Fruit fly (Drosophila melanogaster): ENCODE data around the gene Cht11.
A peak's percentile ranks its signal among the peaks of the same experiment; 100 is the strongest.

Gene Cht11

DNA sequence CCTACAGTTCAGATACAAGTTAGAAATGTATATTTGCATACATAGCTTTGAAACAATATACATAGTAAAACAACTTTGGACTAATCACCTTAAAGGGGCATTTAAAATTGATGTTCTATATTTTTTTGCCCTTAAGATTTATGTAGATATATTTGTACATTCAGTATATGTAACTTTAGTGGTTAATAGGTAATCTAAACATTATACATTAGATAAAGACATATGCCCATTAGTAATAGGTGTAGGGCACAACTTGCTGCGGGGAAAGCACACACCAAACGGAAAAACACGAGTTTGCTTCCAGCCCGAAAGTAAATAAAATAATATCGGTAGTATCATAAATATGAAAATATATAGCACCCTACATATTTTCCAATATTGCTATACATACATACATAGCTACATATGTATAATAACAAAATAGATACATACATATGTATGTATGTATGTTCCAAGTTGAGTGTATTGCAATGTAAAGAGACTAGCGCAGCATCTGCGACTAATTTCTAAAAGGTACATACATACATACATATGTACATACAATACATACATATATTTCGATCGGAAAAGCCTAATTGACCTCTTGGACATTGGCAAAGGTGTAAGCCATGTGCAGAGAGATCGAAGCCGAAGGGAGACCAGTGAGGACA, 14.1 kb upstream of the Cht11 start, which contains the start of gene CG43736 (continued):
- peak; percentile 6 for TF ChIP-seq Dp (GFP tag; optimal IDR thresholded peaks at IDR 0.05)
- peak in 1 of 2 experiments; percentile 98 for TF ChIP-seq Hr78 (GFP tag; optimal IDR thresholded peaks at IDR 0.05)
- peak; percentile 80 for TF ChIP-seq CG32772 (GFP tag; IDR thresholded peaks at IDR 0.05)
- TF ChIP-seq CG17912 (GFP tag; optimal IDR thresholded peaks at IDR 0.05): peak; percentile 83
- no peak for TF ChIP-seq amos (GFP tag; IDR thresholded peaks at IDR 0.05; ENCODE audit: partially characterized antibody)
- TF ChIP-seq CG5180 (GFP tag; optimal IDR thresholded peaks at IDR 0.05): peak; percentile 82
- TF ChIP-seq CG14441 (GFP tag; IDR thresholded peaks at IDR 0.05): peak; percentile 85
- peak; percentile 69 for TF ChIP-seq cas (GFP tag; IDR thresholded peaks at IDR 0.05)
- TF ChIP-seq CG1529 (GFP tag; optimal IDR thresholded peaks at IDR 0.05): peak; percentile 96
- TF ChIP-seq CG17328 (GFP tag; IDR thresholded peaks at IDR 0.05): peak; percentile 76
- no peak for TF ChIP-seq pita (GFP tag; optimal IDR thresholded peaks at IDR 0.05)
- peak; percentile 78 for TF ChIP-seq wek (GFP tag; optimal IDR thresholded peaks at IDR 0.05)
- peak; percentile 91 for TF ChIP-seq twi (tag; optimal IDR thresholded peaks at IDR 0.05)
- peak; percentile 96 for TF ChIP-seq CG10209 (GFP tag; optimal IDR thresholded peaks at IDR 0.05)
- TF ChIP-seq CG15073 (GFP tag; optimal IDR thresholded peaks at IDR 0.05): peak; percentile 56
- peak; percentile 86 for TF ChIP-seq CG34422 (GFP tag; IDR thresholded peaks at IDR 0.05)
- TF ChIP-seq Awh (GFP tag; IDR thresholded peaks at IDR 0.05): peak; percentile 84; the same call in 1 of the 2 replicates
- TF ChIP-seq sisA (GFP tag; IDR thresholded peaks at IDR 0.05): peak; percentile 90
- peak; percentile 76 for TF ChIP-seq ac (GFP tag; optimal IDR thresholded peaks at IDR 0.05)
- TF ChIP-seq CG10267 (tag; optimal IDR thresholded peaks at IDR 0.05): peak; percentile 92
- TF ChIP-seq CG33557 (GFP tag; optimal IDR thresholded peaks at IDR 0.05): peak; percentile 93
- TF ChIP-seq Opbp (GFP tag; IDR thresholded peaks at IDR 0.05; ENCODE audit: partially characterized antibody): no peak
- TF ChIP-seq stc (GFP tag; IDR thresholded peaks at IDR 0.05): peak; percentile 87
- TF ChIP-seq CG9876 (GFP tag; optimal IDR thresholded peaks at IDR 0.05): peak; percentile 87
- peak; percentile 86 for TF ChIP-seq YL-1 (GFP tag; optimal IDR thresholded peaks at IDR 0.05)
- TF ChIP-seq sna (GFP tag; IDR thresholded peaks at IDR 0.05; ENCODE audit: partially characterized antibody): no peak
- TF ChIP-seq gro (GFP tag; optimal IDR thresholded peaks at IDR 0.05): peak; percentile 90
- TF ChIP-seq hth (optimal IDR thresholded peaks at IDR 0.05): no peak
- peak; percentile 87 for TF ChIP-seq slou (GFP tag; optimal IDR thresholded peaks at IDR 0.05)
- peak; percentile 61 for TF ChIP-seq CG11696 (GFP tag; IDR thresholded peaks at IDR 0.05)
- peak; percentile 93 for TF ChIP-seq ems (GFP tag; optimal IDR thresholded peaks at IDR 0.05)
- TF ChIP-seq CG7271 (tag; optimal IDR thresholded peaks at IDR 0.05): peak; percentile 65
- no peak for TF ChIP-seq pfk (GFP tag; optimal IDR thresholded peaks at IDR 0.05)
- TF ChIP-seq bab2 (GFP tag; optimal IDR thresholded peaks at IDR 0.05): peak; percentile 93
- peak; percentile 78 for TF ChIP-seq CG4617 (GFP tag; optimal IDR thresholded peaks at IDR 0.05; ENCODE audit: borderline replicate concordance)
- peak; percentile 70 for TF ChIP-seq dimm (GFP tag; IDR thresholded peaks at IDR 0.05)
- peak; percentile 87 for TF ChIP-seq eyg (GFP tag; optimal IDR thresholded peaks at IDR 0.05)
- TF ChIP-seq CG18764 (GFP tag; optimal IDR thresholded peaks at IDR 0.05): peak; percentile 89
- peak; percentile 60 for TF ChIP-seq sd (tag; optimal IDR thresholded peaks at IDR 0.05)
- peak; percentile 97 for TF ChIP-seq CG12104 (GFP tag; optimal IDR thresholded peaks at IDR 0.05)
- peak; percentile 91 for TF ChIP-seq Atf6 (GFP tag; IDR thresholded peaks at IDR 0.05)
- peak; percentile 67 for TF ChIP-seq Ravus (GFP tag; IDR thresholded peaks at IDR 0.05)
- peak; percentile 95 for TF ChIP-seq CG9727 (GFP tag; optimal IDR thresholded peaks at IDR 0.05)
- TF ChIP-seq CG11456 (GFP tag; IDR thresholded peaks at IDR 0.05): peak; percentile 85
- no peak for TF ChIP-seq hbn (GFP tag; IDR thresholded peaks at IDR 0.05; ENCODE audit: partially characterized antibody)
- peak; percentile 96 for TF ChIP-seq HHEX (GFP tag; optimal IDR thresholded peaks at IDR 0.05)
- TF ChIP-seq luna (GFP tag; optimal IDR thresholded peaks at IDR 0.05): peak; percentile 83
- peak; percentile 92 for TF ChIP-seq HLH54F (GFP tag; optimal IDR thresholded peaks at IDR 0.05)
- TF ChIP-seq salm (tag; optimal IDR thresholded peaks at IDR 0.05): peak; percentile 91
- peak; percentile 59 for TF ChIP-seq sqz (GFP tag; optimal IDR thresholded peaks at IDR 0.05)
